Worm (Caenorhabditis elegans) whole organism, midembryonic: ENCODE measurements around the gene ddr-2.

ENCODE experiments used
- cog-1 ChIP-seq: sonication (generic microtip); optimal IDR thresholded peaks from 2 replicates; lab custom pipeline; 2016; ENCODE audit warnings: missing genetic modification characterization, missing compliant biosample characterization
- flt-1 ChIP-seq: fragments of 200-800 bp; sonication (Bioruptor generic); IDR thresholded peaks from 2 replicates; pipeline ENCODE4 v1.3.6; 2022; ENCODE audit warnings: missing genetic modification characterization, missing compliant biosample characterization
- klf-2 ChIP-seq: fragments of 200-800 bp; sonication (Bioruptor generic); conservative IDR thresholded peaks from 2 replicates; pipeline ENCODE4 v1.3.6; 2022; ENCODE audit warnings: missing genetic modification reagents, missing genetic modification characterization, missing compliant biosample characterization
- med-1 ChIP-seq: sonication (generic microtip); optimal IDR thresholded peaks from 2 replicates; lab custom pipeline; 2017; ENCODE audit warnings: missing genetic modification characterization, mild to moderate bottlenecking, missing compliant biosample characterization, antibody characterized with exemption, missing genetic modification reagents; ENCODE audit not compliant: insufficient read depth
- ref-1 ChIP-seq: fragments of 200-800 bp; sonication (Bioruptor generic); conservative IDR thresholded peaks from 2 replicates; pipeline ENCODE4 v1.3.6; 2022; ENCODE audit warnings: missing genetic modification reagents, missing genetic modification characterization, missing compliant biosample characterization
- tab-1 ChIP-seq: fragments of 200-800 bp; sonication (Bioruptor generic); IDR thresholded peaks from 2 replicates; pipeline ENCODE4 v1.3.6; 2022; ENCODE audit warnings: missing genetic modification characterization, missing compliant biosample characterization
- ztf-23 ChIP-seq: fragments of 200-800 bp; sonication (Bioruptor generic); IDR thresholded peaks from 2 replicates; pipeline ENCODE4 v1.3.6; 2022; ENCODE audit warnings: missing genetic modification reagents, missing genetic modification characterization, missing compliant biosample characterization
- ztf-29 ChIP-seq: fragments of 200-800 bp; sonication (Bioruptor generic); IDR thresholded peaks from 2 replicates; pipeline ENCODE4 v1.3.6; 2022; ENCODE audit warnings: missing genetic modification reagents, missing genetic modification characterization, missing compliant biosample characterization

DNA sequence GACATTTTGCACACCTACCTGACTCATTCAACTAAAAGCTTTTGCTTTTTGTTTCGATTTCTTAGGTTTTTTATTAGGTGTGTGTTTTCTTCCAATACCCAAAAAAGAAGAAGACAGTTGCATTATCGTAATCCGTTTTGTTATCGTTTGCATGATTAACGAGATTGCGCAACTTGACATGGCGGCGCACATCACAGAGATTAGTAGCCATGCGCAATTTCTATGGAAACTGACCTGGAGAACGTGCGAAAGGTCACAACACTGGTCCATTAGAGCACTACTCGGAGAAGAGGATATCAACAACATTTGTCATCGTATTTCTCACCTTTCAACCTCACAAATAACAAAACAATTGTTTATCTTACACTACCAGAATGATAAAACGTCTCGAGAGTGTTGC lies 1.7 kb downstream of the ddr-2 start:
- no peak for TF ChIP-seq ztf-23 (GFP tag; lab: Robert Waterston, UW)
- TF ChIP-seq klf-2 (GFP tag; lab: Robert Waterston, UW): no peak
- no peak for TF ChIP-seq tab-1 (GFP tag; lab: Robert Waterston, UW)
- TF ChIP-seq med-1 (GFP tag; lab: Kevin White, UChicago): no peak
- no peak for TF ChIP-seq ztf-29 (GFP tag; lab: Robert Waterston, UW)
- TF ChIP-seq ref-1 (GFP tag; lab: Robert Waterston, UW): no peak
- no peak for TF ChIP-seq flt-1 (GFP tag; lab: Robert Waterston, UW)
- TF ChIP-seq cog-1 (tag; lab: Kevin White, UChicago): no peak
